Worm (Caenorhabditis elegans) whole organism, L1 larva: Measurements from ENCODE around the gene alh-9.

Experiments
- aly-2 ChIP-seq: fragments of 150-350 bp; optimal IDR thresholded peaks from 2 replicates; lab custom pipeline; 2014; ENCODE audit warnings: missing biosample characterization, missing genetic modification characterization
- blmp-1 ChIP-seq: fragments of 150-350 bp; optimal IDR thresholded peaks from 2 replicates; lab custom pipeline; 2014; ENCODE audit warnings: missing biosample characterization, missing genetic modification characterization
- elt-3 ChIP-seq, 6 experiments: fragments of 150-350 bp in 1 of 6; sonication (generic microtip); optimal IDR thresholded peaks; 2 replicates each; lab custom pipeline; 2017 to 2018; ENCODE audit warnings: missing biosample characterization in 6 of 6, missing genetic modification characterization in 6 of 6, inconsistent platforms in 1 of 6
- lin-15B ChIP-seq: fragments of 150-350 bp; sonication (generic microtip); optimal IDR thresholded peaks from 3 replicates; lab custom pipeline; 2014; ENCODE audit warnings: missing biosample characterization, missing genetic modification characterization
- nhr-11 ChIP-seq: fragments of 150-350 bp; optimal IDR thresholded peaks from 2 replicates; lab custom pipeline; 2014; ENCODE audit warnings: missing biosample characterization, missing genetic modification characterization
- snpc-4 ChIP-seq: fragments of 150-350 bp; optimal IDR thresholded peaks from 2 replicates; lab custom pipeline; 2014; ENCODE audit warnings: missing biosample characterization, missing genetic modification characterization
- unc-130 ChIP-seq: fragments of 150-350 bp; optimal IDR thresholded peaks from 2 replicates; lab custom pipeline; 2017; ENCODE audit warnings: missing biosample characterization, missing genetic modification characterization, inconsistent platforms

DNA sequence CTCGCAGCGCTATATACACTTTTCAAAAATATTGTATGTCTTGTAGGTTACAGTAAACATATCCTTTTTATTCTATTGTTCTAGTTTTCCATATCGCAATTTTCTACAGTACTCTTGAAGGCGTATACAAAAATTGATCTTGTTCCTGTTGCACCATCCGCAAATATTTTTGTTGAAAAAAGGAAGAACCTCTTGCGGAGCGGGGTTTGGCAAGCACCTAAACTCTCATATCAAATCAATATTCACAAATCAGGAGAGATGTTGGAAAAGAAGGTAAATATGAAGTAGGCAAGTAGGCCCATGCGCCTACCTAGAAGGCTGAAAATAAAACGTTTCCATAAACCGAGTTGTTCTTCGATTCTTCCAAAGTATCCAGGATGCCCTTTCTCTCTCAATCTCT is 28.2 kb downstream of the alh-9 start, which contains the start of gene C28H8.5:
- no peak for TF ChIP-seq blmp-1
- no peak for TF ChIP-seq nhr-11 (tag; lab: Kevin White, UChicago)
- no peak for TF ChIP-seq elt-3 (tag; optimal IDR thresholded peaks at IDR 0.05; lab: Kevin White, UChicago)
- no peak for TF ChIP-seq aly-2 (tag; lab: Kevin White, UChicago)
- TF ChIP-seq lin-15B, result no peak
- no peak for TF ChIP-seq unc-130
- no peak for TF ChIP-seq snpc-4 (tag; lab: Kevin White, UChicago)
